Fruit fly (Drosophila melanogaster) whole organism, wandering third instar larva: ENCODE data around the gene CG7252.

Source experiments
- CG9705 ChIP-seq: fragments of 200-800 bp; sonication (Bioruptor generic); optimal IDR thresholded peaks from 2 replicates; lab custom pipeline; 2018; ENCODE audit warnings: missing biosample characterization, mild to moderate bottlenecking, missing genetic modification characterization
- CrebA ChIP-seq: fragments of 200-800 bp; sonication (Bioruptor generic); optimal IDR thresholded peaks from 2 replicates; lab custom pipeline; 2016; ENCODE audit warnings: missing biosample characterization, mild to moderate bottlenecking, missing genetic modification characterization, borderline replicate concordance
- Dfd ChIP-seq: fragments of >200 bp; optimal IDR thresholded peaks from 2 replicates; lab custom pipeline; 2017; ENCODE audit warnings: missing biosample characterization, missing genetic modification characterization
- Hr78 ChIP-seq: fragments of >200 bp; optimal IDR thresholded peaks from 2 replicates; lab custom pipeline; 2017; ENCODE audit warnings: missing biosample characterization, missing genetic modification characterization
- Jra ChIP-seq: sonication (Bioruptor generic); optimal IDR thresholded peaks from 2 replicates; lab custom pipeline; 2016; ENCODE audit warnings: missing biosample characterization, missing genetic modification characterization
- OdsH ChIP-seq: fragments of 200-800 bp; sonication (Bioruptor generic); optimal IDR thresholded peaks from 2 replicates; lab custom pipeline; 2016; ENCODE audit warnings: missing biosample characterization, mild to moderate bottlenecking, missing genetic modification characterization
- br ChIP-seq: fragments of 200-800 bp; sonication (Bioruptor generic); optimal IDR thresholded peaks from 2 replicates; lab custom pipeline; 2016; ENCODE audit warnings: missing biosample characterization, missing genetic modification characterization
- fru ChIP-seq: fragments of 200-800 bp; sonication (Bioruptor generic); optimal IDR thresholded peaks from 3 replicates; lab custom pipeline; 2016; ENCODE audit warnings: missing biosample characterization, mild to moderate bottlenecking, missing genetic modification characterization
- pan ChIP-seq: fragments of >200 bp; optimal IDR thresholded peaks from 2 replicates; lab custom pipeline; 2017
- psq ChIP-seq: fragments of 200-800 bp; sonication (Bioruptor generic); optimal IDR thresholded peaks from 3 replicates; lab custom pipeline; 2017; ENCODE audit warnings: missing biosample characterization, mild to moderate bottlenecking, missing genetic modification characterization, moderate library complexity
- usp ChIP-seq: fragments of >200 bp; optimal IDR thresholded peaks from 2 replicates; lab custom pipeline; 2017; ENCODE audit warnings: missing biosample characterization, missing genetic modification characterization

- no peak for TF ChIP-seq OdsH (GFP tag; lab: Kevin White, UChicago)
- TF ChIP-seq usp = no peak
- no peak for TF ChIP-seq fru (GFP tag; lab: Kevin White, UChicago)
- no peak for TF ChIP-seq pan (lab: Kevin White, UChicago)
- no peak for TF ChIP-seq Dfd (GFP tag; lab: Kevin White, UChicago)
- no peak for TF ChIP-seq CG9705 (GFP tag; lab: Kevin White, UChicago)
- no peak for TF ChIP-seq br (GFP tag; lab: Kevin White, UChicago)
- no peak for TF ChIP-seq CrebA (GFP tag; lab: Kevin White, UChicago)
- no peak for TF ChIP-seq psq (GFP tag; lab: Kevin White, UChicago)
- no peak for TF ChIP-seq Hr78 (GFP tag; lab: Kevin White, UChicago)
- no peak for TF ChIP-seq Jra (GFP tag; lab: Kevin White, UChicago)
Observed at dm6 chr3L:11973690-11974089, 26.2 kb downstream of the CG7252 start, which contains the start of gene CG42397.
